Worm (Caenorhabditis elegans) whole organism, late embryonic: ENCODE data around the gene kcnl-1.

Source experiments
- K02D7.2 ChIP-seq: sonication (generic microtip); optimal IDR thresholded peaks from 2 replicates; lab custom pipeline; 2017; ENCODE audit warnings: mild to moderate bottlenecking, missing genetic modification characterization, missing compliant biosample characterization
- ama-1 ChIP-seq: fragments of 150-350 bp; optimal IDR thresholded peaks from 2 replicates; lab custom pipeline; 2014
- ceh-24 ChIP-seq: sonication (generic microtip); optimal IDR thresholded peaks from 2 replicates; lab custom pipeline; 2016; ENCODE audit warnings: mild to moderate bottlenecking, missing genetic modification characterization, missing compliant biosample characterization
- elt-2 ChIP-seq: sonication (generic microtip); optimal IDR thresholded peaks from 2 replicates; lab custom pipeline; 2016; ENCODE audit warnings: missing genetic modification reagents, missing genetic modification characterization, missing compliant biosample characterization
- pag-3 ChIP-seq: sonication (generic microtip); optimal IDR thresholded peaks from 2 replicates; lab custom pipeline; 2016; ENCODE audit warnings: missing compliant biosample characterization, missing genetic modification characterization, borderline replicate concordance
- pqm-1 ChIP-seq: sonication (generic microtip); optimal IDR thresholded peaks from 2 replicates; lab custom pipeline; 2016; ENCODE audit warnings: missing genetic modification characterization, missing compliant biosample characterization
- unc-86 ChIP-seq: sonication (generic microtip); optimal IDR thresholded peaks from 2 replicates; lab custom pipeline; 2016; ENCODE audit warnings: missing genetic modification characterization, missing compliant biosample characterization

- TF ChIP-seq elt-2 (tag; lab: Kevin White, UChicago): no peak
- no peak for TF ChIP-seq unc-86 (tag; lab: Kevin White, UChicago)
- no peak for TF ChIP-seq pag-3
- no peak for TF ChIP-seq pqm-1 (tag; lab: Kevin White, UChicago)
- no peak for TF ChIP-seq ama-1 (lab: Kevin White, UChicago)
- no peak for TF ChIP-seq K02D7.2 (tag; lab: Kevin White, UChicago)
- no peak for TF ChIP-seq ceh-24
Observed at ce11 chrV:19637890-19638289, 72.7 kb downstream of the kcnl-1 start.
